Fruit fly (Drosophila melanogaster): ENCODE results near the gene TTLL1B.
A peak's percentile ranks its signal among the peaks of the same experiment; 100 is the strongest.

TTLL1B gene

DNA sequence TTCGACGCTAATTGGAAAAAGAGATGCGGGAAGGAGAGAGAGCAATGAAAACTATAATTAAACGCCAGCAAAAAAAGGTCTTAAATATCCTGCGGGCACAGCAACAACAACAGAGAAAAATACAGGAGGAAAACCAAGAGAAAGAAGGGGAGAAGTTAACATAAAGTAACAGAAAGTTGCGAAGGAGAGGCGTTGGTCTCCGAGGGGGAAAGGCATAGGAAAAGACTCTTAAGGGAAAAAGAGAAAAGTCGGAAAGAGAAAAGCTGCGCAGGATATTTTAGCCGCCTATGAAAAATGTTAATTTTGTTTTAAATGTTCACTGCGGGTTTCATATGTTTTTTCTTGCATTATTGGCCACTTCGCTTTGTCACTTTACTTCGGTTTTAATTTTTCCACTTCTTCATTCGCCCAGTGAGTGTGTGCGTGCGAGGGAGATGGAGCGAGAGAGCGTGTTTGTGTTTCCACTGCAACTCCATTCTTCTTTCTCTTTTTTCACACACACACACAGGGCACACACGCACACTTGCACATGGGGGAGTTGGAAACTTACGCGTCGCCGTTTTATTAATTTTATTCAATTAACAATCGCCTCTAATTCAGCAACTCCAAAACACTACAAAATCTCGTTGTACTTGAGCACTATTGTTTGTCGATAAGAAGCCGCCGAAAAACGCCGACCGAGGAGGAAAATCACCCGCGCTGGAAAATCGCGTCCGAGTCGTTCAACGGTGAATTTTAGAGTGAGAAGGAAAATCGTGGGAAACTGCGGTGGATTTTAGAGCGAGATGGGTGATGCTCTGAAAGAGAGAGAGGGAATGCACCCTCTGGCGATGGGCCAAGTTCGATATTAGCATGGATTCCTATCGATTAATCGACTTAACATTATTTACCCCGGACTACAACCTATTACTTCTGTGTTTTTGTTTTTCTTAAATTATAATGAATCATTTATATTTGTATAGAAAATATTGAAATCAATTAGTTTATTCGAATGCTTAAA is 22.4 kb upstream of the TTLL1B start, which contains the start of gene Src64B (continued):
- peak; percentile 16 for TF ChIP-seq CG12219 (GFP tag; optimal IDR thresholded peaks at IDR 0.05)
- no peak for TF ChIP-seq gce (GFP tag; IDR thresholded peaks at IDR 0.05)
- peak; percentile 34 for TF ChIP-seq CG14710 (tag; optimal IDR thresholded peaks at IDR 0.05)
- TF ChIP-seq CG1233 (GFP tag; optimal IDR thresholded peaks at IDR 0.05) = peak; percentile 10
- TF ChIP-seq CG4404 (GFP tag; IDR thresholded peaks at IDR 0.05) = no peak
- TF ChIP-seq pros (GFP tag; optimal IDR thresholded peaks at IDR 0.05) = peak; percentile 73
- no peak; the same call in 1 of the 2 replicates for TF ChIP-seq hbn (GFP tag; IDR thresholded peaks at IDR 0.05; ENCODE audit: partially characterized antibody)
- peak; percentile 61 for TF ChIP-seq HLH4C (GFP tag; IDR thresholded peaks at IDR 0.05; ENCODE audit: partially characterized antibody)
- no peak for TF ChIP-seq wor (GFP tag; IDR thresholded peaks at IDR 0.05)
- no peak for TF ChIP-seq Awh (GFP tag; IDR thresholded peaks at IDR 0.05)
- TF ChIP-seq CG14965 (GFP tag; optimal IDR thresholded peaks at IDR 0.05; ENCODE audit: borderline replicate concordance) = no peak
- TF ChIP-seq Hey (tag; optimal IDR thresholded peaks at IDR 0.05) = no peak
- peak; percentile 65 for TF ChIP-seq chm (GFP tag; IDR thresholded peaks at IDR 0.05)
- peak; percentile 31; the same call in 1 of the 2 replicates for TF ChIP-seq CG14441 (GFP tag; IDR thresholded peaks at IDR 0.05)
- no peak for TF ChIP-seq CG8765 (GFP tag; IDR thresholded peaks at IDR 0.05)
- TF ChIP-seq Xbp1 (GFP tag; optimal IDR thresholded peaks at IDR 0.05) = no peak
- no peak for TF ChIP-seq jing (GFP tag; optimal IDR thresholded peaks at IDR 0.05)
- no peak for TF ChIP-seq Mad (GFP tag; optimal IDR thresholded peaks at IDR 0.05)
- 0 out of 2 replicates have a peak, but pooled peaks have one; percentile 31 for TF ChIP-seq CG32532 (GFP tag; IDR thresholded peaks at IDR 0.05)
- peak; percentile 6 for TF ChIP-seq gcm (GFP tag; optimal IDR thresholded peaks at IDR 0.05)
- no peak for TF ChIP-seq H2.0 (GFP tag; IDR thresholded peaks at IDR 0.05)
- TF ChIP-seq Sry-β (GFP tag; optimal IDR thresholded peaks at IDR 0.05) = no peak
- TF ChIP-seq CG43689 (GFP tag; IDR thresholded peaks at IDR 0.05) = no peak
- TF ChIP-seq Max (GFP tag; optimal IDR thresholded peaks at IDR 0.05) = peak; percentile 10
- TF ChIP-seq CG17385 (GFP tag; optimal IDR thresholded peaks at IDR 0.05) = peak; percentile 73
- TF ChIP-seq CG8944 (GFP tag; optimal IDR thresholded peaks at IDR 0.05) = no peak
- TF ChIP-seq Hr78 (GFP tag; optimal IDR thresholded peaks at IDR 0.05) = no peak
- no peak for TF ChIP-seq schlank (tag; optimal IDR thresholded peaks at IDR 0.05)
- TF ChIP-seq CG33557 (GFP tag; optimal IDR thresholded peaks at IDR 0.05) = peak; percentile 18
- TF ChIP-seq tgo (GFP tag; IDR thresholded peaks at IDR 0.05) = no peak
- no peak for TF ChIP-seq Mrtf (GFP tag; IDR thresholded peaks at IDR 0.05)
- TF ChIP-seq CG14860 (GFP tag; IDR thresholded peaks at IDR 0.05; ENCODE audit: partially characterized antibody) = peak; percentile 65
- TF ChIP-seq CG7556 (GFP tag; optimal IDR thresholded peaks at IDR 0.05) = no peak
- peak; percentile 39 for TF ChIP-seq CG13894 (tag; optimal IDR thresholded peaks at IDR 0.05)
- no peak for TF ChIP-seq CG10274 (GFP tag; optimal IDR thresholded peaks at IDR 0.05)
- TF ChIP-seq nom (GFP tag; optimal IDR thresholded peaks at IDR 0.05) = peak; percentile 54
- peak; percentile 34; the same call in 1 of the 2 replicates for TF ChIP-seq CG14014 (GFP tag; IDR thresholded peaks at IDR 0.05)
- no peak for TF ChIP-seq stc (GFP tag; IDR thresholded peaks at IDR 0.05)
- TF ChIP-seq CG4328 (GFP tag; optimal IDR thresholded peaks at IDR 0.05) = peak; percentile 31
- TF ChIP-seq caup (GFP tag; optimal IDR thresholded peaks at IDR 0.05; ENCODE audit: severe bottlenecking) = peak; percentile 33
- TF ChIP-seq esg (GFP tag; conservative IDR thresholded peaks at IDR 0.05) = no peak
- TF ChIP-seq knrl (GFP tag; IDR thresholded peaks at IDR 0.05; ENCODE audit: partially characterized antibody) = peak; percentile 73
- TF ChIP-seq CG9727 (GFP tag; optimal IDR thresholded peaks at IDR 0.05) = no peak
- no peak for TF ChIP-seq lmd (GFP tag; IDR thresholded peaks at IDR 0.05)
- peak; percentile 23 for TF ChIP-seq CG15601 (tag; optimal IDR thresholded peaks at IDR 0.05)
- peak; percentile 42; the same call in 1 of the 2 replicates for TF ChIP-seq seq (GFP tag; IDR thresholded peaks at IDR 0.05)
- no peak for TF ChIP-seq CG30403 (GFP tag; optimal IDR thresholded peaks at IDR 0.05)

All from whole organism, embryonic.